Fruit fly (Drosophila melanogaster) whole organism, wandering third instar larva: ENCODE measurements around the gene CG2887.

Experiments used
- Abd-B ChIP-seq: fragments of >200 bp; optimal IDR thresholded peaks from 2 replicates; lab custom pipeline; 2017; ENCODE audit warnings: missing biosample characterization, missing genetic modification characterization
- Myc ChIP-seq: fragments of >200 bp; optimal IDR thresholded peaks from 2 replicates; lab custom pipeline; 2017
- jim ChIP-seq: fragments of 175-275, 200-325 bp; sonication (Bioruptor generic); optimal IDR thresholded peaks from 2 replicates; lab custom pipeline; 2016; ENCODE audit warnings: missing biosample characterization, mild to moderate bottlenecking, missing genetic modification characterization
- sv ChIP-seq: fragments of 200-800 bp; sonication (Bioruptor generic); optimal IDR thresholded peaks from 3 replicates; lab custom pipeline; 2016; ENCODE audit warnings: missing biosample characterization, missing genetic modification characterization
- usp ChIP-seq: fragments of >200 bp; optimal IDR thresholded peaks from 2 replicates; lab custom pipeline; 2017; ENCODE audit warnings: missing biosample characterization, missing genetic modification characterization

- TF ChIP-seq usp (GFP tag; lab: Kevin White, UChicago) (no peak), jim (GFP tag; lab: Kevin White, UChicago) (no peak), Abd-B (GFP tag; lab: Kevin White, UChicago) (no peak), Myc (lab: Kevin White, UChicago) (no peak), sv (GFP tag; lab: Kevin White, UChicago) (no peak)
Observed at dm6 chrX:10514850-10515249, 36.6 kb upstream of the CG2887 start.
